Fruit fly (Drosophila melanogaster) whole organism, embryonic: ENCODE results near the gene Dis3l2.

Source experiments
- Adf1 ChIP-seq: fragments of 200-800 bp; sonication (Bioruptor generic); IDR thresholded peaks from 2 replicates; pipeline ENCODE4 v1.3.6; 2022; ENCODE audit warnings: missing biosample characterization, missing genetic modification characterization
- Aef1 ChIP-seq: fragments of 200-800 bp; sonication (Bioruptor generic); IDR thresholded peaks from 3 replicates; pipeline ENCODE4 v1.3.6; 2022; ENCODE audit warnings: missing biosample characterization, missing genetic modification characterization
- Atf6 ChIP-seq: fragments of 200-800 bp; sonication (Bioruptor generic); IDR thresholded peaks from 2 replicates; pipeline ENCODE4 v1.3.6; 2022; ENCODE audit warnings: missing biosample characterization, missing genetic modification characterization
- B-H2 ChIP-seq: fragments of 200-800 bp; sonication (Bioruptor generic); optimal IDR thresholded peaks from 2 replicates; lab custom pipeline; 2018; ENCODE audit warnings: missing biosample characterization, mild to moderate bottlenecking, missing genetic modification characterization
- CG10462 ChIP-seq: fragments of 200-800 bp; sonication (Bioruptor generic); optimal IDR thresholded peaks from 2 replicates; lab custom pipeline; 2016; ENCODE audit warnings: missing biosample characterization, missing genetic modification characterization
- CG12236 ChIP-seq: fragments of 200-800 bp; sonication (Bioruptor generic); optimal IDR thresholded peaks from 2 replicates; lab custom pipeline; 2016; ENCODE audit warnings: missing biosample characterization, missing genetic modification characterization
- CG12659 ChIP-seq: fragments of 200-800 bp; sonication (Bioruptor generic); optimal IDR thresholded peaks from 3 replicates; lab custom pipeline; 2017; ENCODE audit warnings: mild to moderate bottlenecking, missing biosample characterization, missing genetic modification reagents, missing genetic modification characterization
- CG12769 ChIP-seq: fragments of 200-800 bp; sonication (Bioruptor generic); optimal IDR thresholded peaks from 2 replicates; lab custom pipeline; 2019; ENCODE audit warnings: missing biosample characterization, mild to moderate bottlenecking, missing genetic modification characterization, moderate library complexity
- CG13624 ChIP-seq: fragments of 200-800 bp; sonication (Bioruptor generic); optimal IDR thresholded peaks from 2 replicates; lab custom pipeline; 2016; ENCODE audit warnings: missing biosample characterization, missing genetic modification characterization
- CG14667 ChIP-seq: fragments of 200-800 bp; sonication (Bioruptor generic); IDR thresholded peaks from 2 replicates; pipeline ENCODE4 v1.3.6; 2022; ENCODE audit warnings: missing biosample characterization, missing genetic modification characterization
- CG16863 ChIP-seq: fragments of 200-800 bp; sonication (Bioruptor generic); optimal IDR thresholded peaks from 3 replicates; lab custom pipeline; 2016; ENCODE audit warnings: missing biosample characterization, missing genetic modification characterization
- CG17829 ChIP-seq: fragments of 200-800 bp; optimal IDR thresholded peaks from 2 replicates; lab custom pipeline; 2019; ENCODE audit warnings: missing biosample characterization, mild to moderate bottlenecking, missing genetic modification characterization, moderate library complexity
- CG30431 ChIP-seq: fragments of 200-800 bp; sonication (Bioruptor generic); optimal IDR thresholded peaks from 2 replicates; lab custom pipeline; 2017; ENCODE audit warnings: missing biosample characterization, missing genetic modification characterization
- CG32772 ChIP-seq: fragments of 200-800 bp; sonication (Bioruptor generic); IDR thresholded peaks from 2 replicates; pipeline ENCODE4 v1.3.6; 2022; ENCODE audit warnings: missing biosample characterization, missing genetic modification characterization
- CG3995 ChIP-seq: fragments of 200-800 bp; sonication (Bioruptor generic); optimal IDR thresholded peaks from 3 replicates; lab custom pipeline; 2016; ENCODE audit warnings: missing biosample characterization, missing genetic modification characterization
- CG4707 ChIP-seq: fragments of 200-800 bp; sonication (Bioruptor generic); optimal IDR thresholded peaks from 2 replicates; lab custom pipeline; 2018; ENCODE audit warnings: missing biosample characterization, mild to moderate bottlenecking, missing genetic modification characterization, moderate library complexity
- CG5180 ChIP-seq: fragments of 200-800 bp; sonication (Bioruptor generic); optimal IDR thresholded peaks from 3 replicates; lab custom pipeline; 2017; ENCODE audit warnings: missing biosample characterization, missing genetic modification characterization, mild to moderate bottlenecking, moderate library complexity, missing genetic modification reagents
- CG5953 ChIP-seq: fragments of 200-800 bp; sonication (Bioruptor generic); IDR thresholded peaks from 2 replicates; pipeline ENCODE4 v1.3.6; 2022; ENCODE audit warnings: missing biosample characterization, missing genetic modification characterization
- CG6254 ChIP-seq: fragments of 200-800 bp; sonication (Bioruptor generic); optimal IDR thresholded peaks from 3 replicates; lab custom pipeline; 2017; ENCODE audit warnings: mild to moderate bottlenecking, missing biosample characterization, missing genetic modification reagents, missing genetic modification characterization
- CG6272 ChIP-seq: fragments of 200-800 bp; sonication (Bioruptor generic); IDR thresholded peaks from 2 replicates; pipeline ENCODE4 v1.3.6; 2022; ENCODE audit warnings: missing biosample characterization, missing genetic modification characterization
- CG9727 ChIP-seq: fragments of 200-800 bp; sonication (Bioruptor generic); optimal IDR thresholded peaks from 3 replicates; lab custom pipeline; 2017; ENCODE audit warnings: missing biosample characterization, mild to moderate bottlenecking, missing genetic modification characterization
- CHES-1-like ChIP-seq: fragments of 200-800 bp; sonication (Bioruptor generic); optimal IDR thresholded peaks from 2 replicates; lab custom pipeline; 2016; ENCODE audit warnings: missing biosample characterization, missing genetic modification characterization
- Doc2 ChIP-seq: fragments of 200-800 bp; sonication (Bioruptor generic); IDR thresholded peaks from 2 replicates; pipeline ENCODE4 v1.3.6; 2022; ENCODE audit warnings: missing biosample characterization, missing genetic modification characterization
- Eip74EF ChIP-seq, 2 experiments: fragments of 200-800 bp in 1 of 2; fragments of >200 bp in 1 of 2; sonication (Bioruptor generic) in 1 of 2; optimal IDR thresholded peaks; 2 replicates each; lab custom pipeline; 2017 to 2019; ENCODE audit warnings: missing biosample characterization in 2 of 2, missing genetic modification characterization in 2 of 2, mild to moderate bottlenecking in 1 of 2, moderate library complexity in 1 of 2
- Fer2 ChIP-seq: fragments of 200-800 bp; sonication (Bioruptor generic); optimal IDR thresholded peaks from 2 replicates; lab custom pipeline; 2018; ENCODE audit warnings: missing biosample characterization, mild to moderate bottlenecking, missing genetic modification characterization, moderate library complexity
- H15 ChIP-seq: fragments of 200-800 bp; sonication (Bioruptor generic); IDR thresholded peaks from 3 replicates; pipeline ENCODE4 v1.3.6; 2022; ENCODE audit warnings: missing biosample characterization, missing genetic modification characterization
- HLHmδ ChIP-seq: fragments of 200-800 bp; sonication (Bioruptor generic); optimal IDR thresholded peaks from 2 replicates; lab custom pipeline; 2018; ENCODE audit warnings: missing biosample characterization, mild to moderate bottlenecking, missing genetic modification characterization, moderate library complexity
- Hand ChIP-seq: fragments of 200-800 bp; sonication (Bioruptor generic); optimal IDR thresholded peaks from 2 replicates; lab custom pipeline; 2017; ENCODE audit warnings: mild to moderate bottlenecking, missing biosample characterization, missing genetic modification reagents, missing genetic modification characterization
- Hmr ChIP-seq: fragments of 200-800 bp; sonication (Bioruptor generic); optimal IDR thresholded peaks from 3 replicates; lab custom pipeline; 2017; ENCODE audit warnings: mild to moderate bottlenecking, missing biosample characterization, missing genetic modification reagents, missing genetic modification characterization
- Hr51 ChIP-seq, 2 experiments: fragments of 200-800 bp; sonication (Bioruptor generic); optimal IDR thresholded peaks; 2 replicates in 1 of 2; 3 replicates in 1 of 2; lab custom pipeline; 2016 to 2018; ENCODE audit warnings: missing biosample characterization in 2 of 2, missing genetic modification characterization in 2 of 2, mild to moderate bottlenecking in 1 of 2, moderate library complexity in 1 of 2
- Oli ChIP-seq: fragments of 200-800 bp; sonication (Bioruptor generic); optimal IDR thresholded peaks from 2 replicates; lab custom pipeline; 2018; ENCODE audit warnings: missing biosample characterization, mild to moderate bottlenecking, missing genetic modification characterization, moderate library complexity
- PHDP ChIP-seq: fragments of 200-800 bp; sonication (Bioruptor generic); optimal IDR thresholded peaks from 3 replicates; lab custom pipeline; 2018; ENCODE audit warnings: missing biosample characterization, mild to moderate bottlenecking, missing genetic modification characterization, moderate library complexity
- ash1 ChIP-seq: fragments of 200-800 bp; sonication (Bioruptor generic); optimal IDR thresholded peaks from 2 replicates; lab custom pipeline; 2018; ENCODE audit warnings: missing biosample characterization, mild to moderate bottlenecking, missing genetic modification characterization
- az2 ChIP-seq: fragments of 200-800 bp; sonication (Bioruptor generic); optimal IDR thresholded peaks from 3 replicates; lab custom pipeline; 2016; ENCODE audit warnings: missing biosample characterization, missing genetic modification characterization
- bigmax ChIP-seq: fragments of 200-800 bp; sonication (Bioruptor generic); optimal IDR thresholded peaks from 2 replicates; lab custom pipeline; 2018; ENCODE audit warnings: missing biosample characterization, mild to moderate bottlenecking, missing genetic modification characterization
- bowl ChIP-seq: fragments of 200-800 bp; sonication (Bioruptor generic); IDR thresholded peaks from 2 replicates; pipeline ENCODE4 v1.3.6; 2022; ENCODE audit warnings: missing biosample characterization, missing genetic modification characterization
- chif ChIP-seq, 2 experiments: fragments of 200-800 bp; sonication (Bioruptor generic); optimal IDR thresholded peaks; 3 replicates each; lab custom pipeline; 2016; ENCODE audit warnings: missing biosample characterization in 2 of 2, missing genetic modification characterization in 2 of 2
- esg ChIP-seq: fragments of 200-800 bp; sonication (Bioruptor generic); conservative IDR thresholded peaks from 2 replicates; pipeline ENCODE4 v1.3.6; 2022; ENCODE audit warnings: missing biosample characterization, missing genetic modification characterization
- fd3F ChIP-seq: fragments of 200-800 bp; sonication (Bioruptor generic); optimal IDR thresholded peaks from 2 replicates; lab custom pipeline; 2018; ENCODE audit warnings: missing biosample characterization, mild to moderate bottlenecking, missing genetic modification characterization, moderate library complexity
- hbn ChIP-seq: fragments of 200-800 bp; sonication (Bioruptor generic); IDR thresholded peaks from 2 replicates; pipeline ENCODE4 v1.3.6; 2022; ENCODE audit warnings: missing biosample characterization, missing genetic modification characterization; ENCODE audit not compliant: partially characterized antibody
- jigr1 ChIP-seq: fragments of 200-800 bp; sonication (Bioruptor generic); IDR thresholded peaks from 3 replicates; pipeline ENCODE4 v1.3.6; 2022; ENCODE audit warnings: missing biosample characterization, missing genetic modification characterization
- klu ChIP-seq: fragments of 200-800 bp; sonication (Bioruptor generic); IDR thresholded peaks from 2 replicates; pipeline ENCODE4 v1.3.6; 2022; ENCODE audit warnings: missing biosample characterization, missing genetic modification characterization
- lmd ChIP-seq: fragments of 200-800 bp; sonication (Bioruptor generic); IDR thresholded peaks from 2 replicates; pipeline ENCODE4 v1.3.6; 2022; ENCODE audit warnings: missing biosample characterization, missing genetic modification characterization
- maf-S ChIP-seq: fragments of 200-800 bp; sonication (Bioruptor generic); optimal IDR thresholded peaks from 2 replicates; lab custom pipeline; 2016; ENCODE audit warnings: missing biosample characterization, missing genetic modification characterization
- mam ChIP-seq: fragments of 200-800 bp; sonication (Bioruptor generic); optimal IDR thresholded peaks from 3 replicates; lab custom pipeline; 2016; ENCODE audit warnings: missing biosample characterization, missing genetic modification characterization
- p53 ChIP-seq: fragments of 200-800 bp; sonication (Bioruptor generic); optimal IDR thresholded peaks from 2 replicates; lab custom pipeline; 2016; ENCODE audit warnings: missing biosample characterization, missing genetic modification characterization
- run ChIP-seq: fragments of 200-800 bp; sonication (Bioruptor generic); optimal IDR thresholded peaks from 3 replicates; lab custom pipeline; 2018; ENCODE audit warnings: missing biosample characterization, mild to moderate bottlenecking, missing genetic modification characterization
- so ChIP-seq: fragments of 200-800 bp; sonication (Bioruptor generic); IDR thresholded peaks from 3 replicates; pipeline ENCODE4 v1.3.6; 2022; ENCODE audit warnings: missing biosample characterization, missing genetic modification characterization
- ssp ChIP-seq: fragments of 200-800 bp; sonication (Bioruptor generic); IDR thresholded peaks from 2 replicates; pipeline ENCODE4 v1.3.6; 2022; ENCODE audit warnings: missing biosample characterization, missing genetic modification characterization
- vfl ChIP-seq: fragments of 200-800 bp; sonication (Bioruptor generic); optimal IDR thresholded peaks from 2 replicates; lab custom pipeline; 2016; ENCODE audit warnings: missing biosample characterization, missing genetic modification characterization

Gene Dis3l2

DNA sequence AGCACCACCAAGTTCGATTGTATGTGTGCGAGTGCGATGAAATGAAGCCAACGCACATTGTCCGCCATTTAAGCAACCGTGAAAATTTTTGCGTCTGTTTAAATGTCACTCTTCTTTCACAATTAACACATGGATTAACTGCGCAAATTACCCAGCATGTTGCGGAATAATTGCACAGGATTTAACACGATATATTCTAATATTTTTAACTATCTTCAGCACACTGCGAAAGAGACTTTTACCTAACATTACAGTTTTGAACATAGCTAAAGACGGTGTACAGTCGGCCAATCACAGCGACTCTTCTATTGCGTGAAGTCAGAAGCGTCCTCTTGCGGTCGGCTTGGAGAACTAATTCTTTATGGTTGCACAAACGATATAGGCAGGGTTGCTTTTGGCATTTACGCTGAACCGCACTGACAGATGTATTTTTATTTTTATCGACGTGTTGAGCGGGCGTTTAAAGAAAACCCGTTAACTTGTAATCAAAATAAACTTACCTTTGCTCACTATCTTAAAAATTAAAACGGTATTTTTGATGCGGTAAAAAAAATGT lies 34.2 kb downstream of the Dis3l2 start (continued):
- TF ChIP-seq jigr1 (GFP tag; lab: Robert Waterston, UW) (no peak), bigmax (peak; percentile 54), CG5953 (GFP tag; lab: Robert Waterston, UW) (peak; percentile 54; the same call in 1 of the 2 replicates), Hand (GFP tag; lab: Kevin White, UChicago) (no peak), klu (GFP tag; lab: Robert Waterston, UW) (no peak), CG3995 (GFP tag; lab: Kevin White, UChicago) (peak; percentile 20), Oli (tag; lab: Kevin White, UChicago) (no peak), CG4707 (no peak), CG14667 (GFP tag; lab: Robert Waterston, UW) (no peak), HLHmδ (GFP tag; lab: Kevin White, UChicago) (no peak), Eip74EF (GFP tag; optimal IDR thresholded peaks at IDR 0.05; lab: Kevin White, UChicago) (no peak), maf-S (GFP tag; lab: Kevin White, UChicago) (no peak), CG5180 (GFP tag; lab: Kevin White, UChicago) (peak; percentile 85), Hmr (GFP tag; lab: Kevin White, UChicago) (no peak), p53 (GFP tag; lab: Kevin White, UChicago) (peak; percentile 17), CHES-1-like (GFP tag; lab: Kevin White, UChicago) (peak; percentile 50), CG12236 (no peak), Doc2 (no peak), CG32772 (GFP tag; lab: Robert Waterston, UW) (no peak), mam (GFP tag; lab: Kevin White, UChicago) (peak; percentile 41), ash1 (GFP tag; lab: Kevin White, UChicago) (no peak), fd3F (GFP tag; lab: Kevin White, UChicago) (no peak), bowl (GFP tag; lab: Robert Waterston, UW) (no peak), CG30431 (GFP tag; lab: Kevin White, UChicago) (no peak), lmd (GFP tag; lab: Robert Waterston, UW) (peak; percentile 40; the same call in 1 of the 2 replicates), Atf6 (GFP tag; lab: Robert Waterston, UW) (no peak), B-H2 (peak; percentile 70), esg (GFP tag; lab: Robert Waterston, UW) (no peak), Adf1 (GFP tag; lab: Robert Waterston, UW) (peak; percentile 35; the same call in 1 of the 2 replicates), ssp (peak; percentile 61), az2 (GFP tag; lab: Kevin White, UChicago) (peak; percentile 6), CG6272 (GFP tag; lab: Robert Waterston, UW) (no peak), CG6254 (GFP tag; lab: Kevin White, UChicago) (no peak), CG17829 (peak; percentile 49), CG16863 (peak; percentile 26), hbn (GFP tag; lab: Robert Waterston, UW) (peak; percentile 26; the same call in 1 of the 2 replicates), run (no peak), H15 (GFP tag; lab: Robert Waterston, UW) (0 out of 3 replicates have a peak, but pooled peaks have one; percentile 40), CG12659 (GFP tag; lab: Kevin White, UChicago) (peak; percentile 81), vfl (GFP tag; lab: Kevin White, UChicago) (peak; percentile 22), so (GFP tag; lab: Robert Waterston, UW) (no peak), CG9727 (GFP tag; lab: Kevin White, UChicago) (peak; percentile 35), CG12769 (no peak), Hr51 (GFP tag; optimal IDR thresholded peaks at IDR 0.05; lab: Kevin White, UChicago) (peak in 1 of 2 experiments; percentile 12), Aef1 (GFP tag; lab: Robert Waterston, UW) (peak; percentile 27; the same call in 1 of the 3 replicates), CG10462 (GFP tag; lab: Kevin White, UChicago) (no peak), CG13624 (GFP tag; lab: Kevin White, UChicago) (peak; percentile 77), PHDP (tag; lab: Kevin White, UChicago) (no peak), Fer2 (tag; lab: Kevin White, UChicago) (no peak), chif (GFP tag; optimal IDR thresholded peaks at IDR 0.05; lab: Kevin White, UChicago) (peak; percentile 48 to 54)
